Worm (Caenorhabditis elegans) whole organism, L3 larva: ENCODE results near the gene ife-2.

Experiments used
- R02D3.7 ChIP-seq: fragments of 150-350 bp; optimal IDR thresholded peaks from 2 replicates; lab custom pipeline; 2014; ENCODE audit warnings: missing biosample characterization, missing genetic modification characterization
- lin-15B ChIP-seq: fragments of 150-350 bp; optimal IDR thresholded peaks from 2 replicates; lab custom pipeline; 2014; ENCODE audit warnings: missing biosample characterization, missing genetic modification characterization
- nfya-1 ChIP-seq: sonication (generic microtip); optimal IDR thresholded peaks from 2 replicates; lab custom pipeline; 2017; ENCODE audit warnings: missing genetic modification characterization, mild to moderate bottlenecking, missing compliant biosample characterization, antibody characterized with exemption, moderate library complexity; ENCODE audit not compliant: insufficient read depth

DNA sequence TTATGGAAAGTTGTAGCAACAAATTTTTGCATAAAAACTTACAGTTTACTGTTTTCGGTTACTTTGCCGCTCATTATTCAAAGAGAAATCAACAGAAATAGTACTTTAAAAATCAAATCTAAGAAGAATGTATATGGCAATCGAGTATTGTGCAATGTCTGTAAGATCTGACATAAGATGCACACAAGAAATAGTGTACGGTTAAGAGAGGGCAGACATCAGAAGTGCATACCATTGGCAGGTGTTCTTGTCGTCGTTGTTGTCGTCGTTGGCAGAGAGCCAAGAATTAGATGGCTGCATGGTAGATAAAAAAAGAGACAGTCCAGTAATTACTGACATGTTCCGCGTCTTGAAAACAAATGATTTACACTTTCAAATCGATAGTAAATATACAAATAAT lies 12.2 kb upstream of the ife-2 start, which contains the start of gene R04A9.7:
- TF ChIP-seq lin-15B (tag; lab: Kevin White, UChicago), result no peak
- no peak for TF ChIP-seq R02D3.7 (tag; lab: Kevin White, UChicago)
- no peak for TF ChIP-seq nfya-1
